Worm (Caenorhabditis elegans) whole organism, young adult: ENCODE measurements around the gene vmo-1.
"Not testable (repeated sequence)": the region's sequence is repeated elsewhere in the genome, so short reads cannot be mapped to it uniquely, and the experiment has no call there.

Source experiments
- D2030.7 ChIP-seq: fragments of 200-800 bp; sonication (Bioruptor generic); IDR thresholded peaks from 2 replicates; pipeline ENCODE4 v1.3.6; 2022; ENCODE audit warnings: missing genetic modification reagents, missing genetic modification characterization, missing compliant biosample characterization
- F52B5.7 ChIP-seq: sonication (generic microtip); optimal IDR thresholded peaks from 2 replicates; lab custom pipeline; 2016; ENCODE audit warnings: mild to moderate bottlenecking, missing genetic modification characterization, missing compliant biosample characterization
- F55B11.4 ChIP-seq: sonication (generic microtip); optimal IDR thresholded peaks from 2 replicates; lab custom pipeline; 2016; ENCODE audit warnings: missing compliant biosample characterization, missing genetic modification characterization, borderline replicate concordance; ENCODE audit not compliant: insufficient read depth
- F57A8.1 ChIP-seq: fragments of 200-800 bp; sonication (Bioruptor generic); optimal IDR thresholded peaks from 2 replicates; lab custom pipeline; 2018; ENCODE audit warnings: mild to moderate bottlenecking, missing genetic modification characterization, moderate library complexity, missing compliant biosample characterization
- T07F8.4 ChIP-seq: sonication (generic microtip); optimal IDR thresholded peaks from 2 replicates; lab custom pipeline; 2016; ENCODE audit warnings: mild to moderate bottlenecking, missing genetic modification characterization, moderate library complexity, missing compliant biosample characterization
- bed-1 ChIP-seq: fragments of 200-800 bp; sonication (Bioruptor generic); IDR thresholded peaks from 2 replicates; pipeline ENCODE4 v1.3.6; 2022; ENCODE audit warnings: missing genetic modification reagents, missing genetic modification characterization, missing compliant biosample characterization
- ccch-3 ChIP-seq: fragments of 200-800 bp; sonication (Bioruptor generic); optimal IDR thresholded peaks from 2 replicates; lab custom pipeline; 2018; ENCODE audit warnings: mild to moderate bottlenecking, missing genetic modification characterization, missing compliant biosample characterization
- ceh-100 ChIP-seq: fragments of 200-800 bp; sonication (Bioruptor generic); IDR thresholded peaks from 2 replicates; pipeline ENCODE4 v1.3.6; 2022; ENCODE audit warnings: missing genetic modification reagents, missing genetic modification characterization, missing compliant biosample characterization
- ceh-40 ChIP-seq: fragments of 200-800 bp; sonication (Bioruptor generic); IDR thresholded peaks from 2 replicates; pipeline ENCODE4 v1.3.6; 2022; ENCODE audit warnings: missing genetic modification characterization, missing compliant biosample characterization
- chd-7 ChIP-seq: sonication (generic microtip); optimal IDR thresholded peaks from 2 replicates; lab custom pipeline; 2016; ENCODE audit warnings: mild to moderate bottlenecking, missing genetic modification characterization, moderate library complexity, missing compliant biosample characterization
- dpl-1 ChIP-seq: fragments of 150-350 bp; optimal IDR thresholded peaks from 2 replicates; lab custom pipeline; 2014; ENCODE audit warnings: missing biosample characterization, missing genetic modification reagents, missing genetic modification characterization
- egrh-3 ChIP-seq: fragments of 200-800 bp; sonication (Bioruptor generic); IDR thresholded peaks from 2 replicates; pipeline ENCODE4 v1.3.6; 2022; ENCODE audit warnings: missing genetic modification reagents, missing genetic modification characterization, missing compliant biosample characterization
- ets-4 ChIP-seq: fragments of 200-800 bp; sonication (Bioruptor generic); optimal IDR thresholded peaks from 2 replicates; lab custom pipeline; 2018; ENCODE audit warnings: mild to moderate bottlenecking, missing genetic modification characterization, missing compliant biosample characterization
- fkh-3 ChIP-seq: sonication (generic microtip); optimal IDR thresholded peaks from 2 replicates; lab custom pipeline; 2016; ENCODE audit warnings: mild to moderate bottlenecking, missing genetic modification characterization, missing compliant biosample characterization
- him-1 ChIP-seq: sonication (generic microtip); optimal IDR thresholded peaks from 2 replicates; lab custom pipeline; 2016; ENCODE audit warnings: missing genotype, missing genetic modification reagents, missing genetic modification characterization, missing compliant biosample characterization
- hlh-12 ChIP-seq: sonication (generic microtip); optimal IDR thresholded peaks from 2 replicates; lab custom pipeline; 2016; ENCODE audit warnings: missing genetic modification characterization, missing compliant biosample characterization
- let-526 ChIP-seq: fragments of 200-800 bp; sonication (Bioruptor generic); IDR thresholded peaks from 2 replicates; pipeline ENCODE4 v1.3.6; 2022; ENCODE audit warnings: missing genetic modification reagents, missing genetic modification characterization, missing compliant biosample characterization
- lir-1 ChIP-seq: fragments of 200-800 bp; sonication (Bioruptor generic); conservative IDR thresholded peaks from 2 replicates; pipeline ENCODE4 v1.3.6; 2022; ENCODE audit warnings: missing genetic modification reagents, missing genetic modification characterization, missing compliant biosample characterization
- madf-6 ChIP-seq: fragments of 200-800 bp; sonication (Bioruptor generic); IDR thresholded peaks from 2 replicates; pipeline ENCODE4 v1.3.6; 2022; ENCODE audit warnings: missing genetic modification reagents, missing genetic modification characterization, missing compliant biosample characterization
- mes-4 ChIP-seq: sonication (generic microtip); optimal IDR thresholded peaks from 2 replicates; lab custom pipeline; 2016; ENCODE audit warnings: missing genotype, missing genetic modification characterization, missing compliant biosample characterization
- nhr-120 ChIP-seq: fragments of 200-800 bp; sonication (Bioruptor generic); IDR thresholded peaks from 2 replicates; pipeline ENCODE4 v1.3.6; 2022; ENCODE audit warnings: missing genetic modification characterization, missing compliant biosample characterization
- nhr-179 ChIP-seq: sonication (generic microtip); optimal IDR thresholded peaks from 2 replicates; lab custom pipeline; 2016; ENCODE audit warnings: mild to moderate bottlenecking, missing genetic modification characterization, missing compliant biosample characterization
- pbrm-1 ChIP-seq: fragments of 200-800 bp; sonication (Bioruptor generic); IDR thresholded peaks from 2 replicates; pipeline ENCODE4 v1.3.6; 2022; ENCODE audit warnings: missing genetic modification reagents, missing genetic modification characterization, missing compliant biosample characterization
- rcor-1 ChIP-seq: fragments of 200-800 bp; sonication (Bioruptor generic); IDR thresholded peaks from 2 replicates; pipeline ENCODE4 v1.3.6; 2022; ENCODE audit warnings: missing genetic modification reagents, missing genetic modification characterization, missing compliant biosample characterization
- rpc-1 ChIP-seq, 2 experiments: fragments of 150-350 bp in 1 of 2; sonication (generic microtip) in 1 of 2; optimal IDR thresholded peaks; 2 replicates each; lab custom pipeline; 2014 to 2018; ENCODE audit warnings: missing biosample characterization in 1 of 2, missing genetic modification characterization in 1 of 2, missing genetic modification reagents in 1 of 2, missing genotype in 1 of 2
- snpc-3.4 ChIP-seq: sonication (generic microtip); optimal IDR thresholded peaks from 2 replicates; lab custom pipeline; 2017; ENCODE audit warnings: missing genetic modification characterization, mild to moderate bottlenecking, missing compliant biosample characterization, antibody characterized with exemption, moderate library complexity, missing genotype, missing genetic modification reagents
- sptf-2 ChIP-seq: fragments of 200-800 bp; sonication (Bioruptor generic); optimal IDR thresholded peaks from 2 replicates; lab custom pipeline; 2018; ENCODE audit warnings: mild to moderate bottlenecking, missing genetic modification characterization, missing compliant biosample characterization
- unc-130 ChIP-seq: sonication (generic microtip); optimal IDR thresholded peaks from 2 replicates; lab custom pipeline; 2016; ENCODE audit warnings: missing genetic modification reagents, missing genetic modification characterization, missing compliant biosample characterization
- xnd-1 ChIP-seq: sonication (generic microtip); optimal IDR thresholded peaks from 2 replicates; lab custom pipeline; 2016; ENCODE audit warnings: missing genotype, missing genetic modification reagents, missing genetic modification characterization, missing compliant biosample characterization
- zim-3 ChIP-seq: sonication (generic microtip); optimal IDR thresholded peaks from 2 replicates; lab custom pipeline; 2017; ENCODE audit warnings: mild to moderate bottlenecking, missing genetic modification characterization, moderate library complexity, missing compliant biosample characterization
- ztf-25 ChIP-seq: fragments of 200-800 bp; sonication (Bioruptor generic); IDR thresholded peaks from 2 replicates; pipeline ENCODE4 v1.3.6; 2022; ENCODE audit warnings: missing genetic modification reagents, missing genetic modification characterization, missing compliant biosample characterization

The vmo-1 gene

DNA sequence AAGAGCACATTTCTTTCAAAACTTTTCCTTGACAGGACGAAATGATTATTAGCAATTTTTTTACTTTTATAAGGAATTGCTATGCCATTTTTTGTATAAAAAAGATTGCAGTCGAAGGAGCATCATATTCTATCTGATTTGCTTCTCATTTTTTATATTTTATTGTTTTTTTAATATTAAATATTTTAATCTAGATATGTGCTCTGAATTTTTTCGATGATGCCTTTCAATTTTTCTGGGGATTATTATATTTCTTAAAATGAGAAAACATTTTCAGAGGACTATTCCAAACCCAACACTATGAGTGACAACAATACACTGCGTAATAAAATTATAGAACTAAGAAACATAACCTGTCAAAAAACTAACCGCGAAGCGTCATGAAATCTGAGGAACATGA, 16.1 kb upstream of the vmo-1 start, which contains the start of gene F26F2.4:
Gene F26F2.4, plus strand, starts transcription at position 301 of the 400 bp plus-strand sequence.
- not testable (repeated sequence) for TF ChIP-seq snpc-3.4 (tag; lab: Kevin White, UChicago); D2030.7 (GFP tag; lab: Robert Waterston, UW); madf-6 (GFP tag; lab: Robert Waterston, UW)

DNA sequence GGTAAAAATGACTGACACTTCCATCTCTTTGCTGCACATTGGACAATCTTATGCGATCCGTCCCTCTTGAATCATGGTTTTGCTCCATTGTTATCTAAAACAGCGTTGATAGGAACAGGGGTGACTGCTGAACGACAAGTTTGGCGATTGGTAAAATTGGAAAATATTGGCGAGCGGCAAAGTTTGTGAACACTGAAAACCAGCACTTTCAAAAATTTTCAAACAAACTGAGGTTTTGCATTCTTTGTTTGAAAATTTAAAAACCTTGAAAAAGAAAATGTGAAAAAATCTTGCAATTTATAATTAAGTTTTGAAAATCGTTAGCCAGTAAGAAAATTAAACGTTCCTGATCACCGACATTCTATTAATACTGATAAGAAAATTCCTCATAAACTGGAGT, 13.6 kb upstream of the vmo-1 start, which contains the start of gene F26F2.3:
Gene F26F2.3, minus strand, starts transcription at position 101 of the 400 bp plus-strand sequence.
- TF ChIP-seq mes-4 (tag; lab: Kevin White, UChicago) (no peak), ceh-40 (GFP tag; lab: Robert Waterston, UW) (no peak), xnd-1 (tag; lab: Kevin White, UChicago) (no peak), zim-3 (tag; lab: Kevin White, UChicago) (no peak), madf-6 (GFP tag; lab: Robert Waterston, UW) (no peak), nhr-179 (tag; lab: Kevin White, UChicago) (no peak), ets-4 (no peak), bed-1 (no peak), T07F8.4 (tag; lab: Kevin White, UChicago) (no peak), F52B5.7 (tag; lab: Kevin White, UChicago) (no peak), hlh-12 (tag; lab: Kevin White, UChicago) (no peak), egrh-3 (GFP tag; lab: Robert Waterston, UW) (no peak), rcor-1 (GFP tag; lab: Robert Waterston, UW) (no peak), let-526 (no peak), F57A8.1 (GFP tag; lab: Kevin White, UChicago) (no peak), unc-130 (GFP tag; lab: Kevin White, UChicago) (no peak)
- TF ChIP-seq, all 124 proteins: peak for 0

DNA sequence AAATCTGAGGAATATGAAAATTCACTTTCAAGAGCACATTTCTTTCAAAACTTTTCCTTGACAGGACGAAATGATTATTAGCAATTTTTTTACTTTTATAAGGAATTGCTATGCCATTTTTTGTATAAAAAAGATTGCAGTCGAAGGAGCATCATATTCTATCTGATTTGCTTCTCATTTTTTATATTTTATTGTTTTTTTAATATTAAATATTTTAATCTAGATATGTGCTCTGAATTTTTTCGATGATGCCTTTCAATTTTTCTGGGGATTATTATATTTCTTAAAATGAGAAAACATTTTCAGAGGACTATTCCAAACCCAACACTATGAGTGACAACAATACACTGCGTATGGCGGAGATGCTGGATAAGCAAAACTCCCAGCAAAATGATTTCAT, 11.2 kb upstream of the vmo-1 start, which contains the start of gene F26F2.13:
Gene F26F2.13, plus strand, starts transcription at position 301 of the 400 bp plus-strand sequence.
- TF ChIP-seq lir-1 (GFP tag; lab: Robert Waterston, UW); F55B11.4 (tag; lab: Kevin White, UChicago); ccch-3 (GFP tag; lab: Kevin White, UChicago): not testable (repeated sequence)

DNA sequence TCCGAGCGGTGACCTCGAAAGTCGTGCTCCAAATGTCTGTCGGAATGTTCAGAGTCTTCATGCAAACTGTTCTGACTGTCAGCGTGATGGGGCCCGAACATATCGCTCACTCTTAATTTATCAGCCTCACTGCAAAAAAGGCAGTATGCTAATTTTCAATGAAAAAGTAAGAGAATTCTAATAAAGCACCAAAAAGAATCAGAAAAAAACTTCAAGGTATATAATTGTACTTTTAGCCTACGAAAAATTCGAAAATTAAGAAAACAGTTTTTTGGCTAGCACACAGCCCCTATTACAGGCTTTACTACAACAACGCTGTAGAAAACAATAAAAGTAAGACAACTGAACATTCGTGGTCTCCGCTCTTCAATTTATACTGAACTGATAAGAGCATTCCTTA, 8.9 kb upstream of the vmo-1 start, which contains the start of gene F26F2.1:
Gene F26F2.1, minus strand, starts transcription at position 101 of the 400 bp plus-strand sequence.
- TF ChIP-seq fkh-3 (tag; lab: Kevin White, UChicago), result no peak
- no peak for TF ChIP-seq ceh-100 (GFP tag; lab: Robert Waterston, UW)
- no peak for TF ChIP-seq ztf-25 (GFP tag; lab: Robert Waterston, UW)
- TF ChIP-seq pbrm-1 (GFP tag; lab: Robert Waterston, UW), result no peak
- TF ChIP-seq rpc-1 (optimal IDR thresholded peaks at IDR 0.05; lab: Kevin White, UChicago), result no peak
- no peak for TF ChIP-seq rpc-1 (tag; optimal IDR thresholded peaks at IDR 0.05; lab: Kevin White, UChicago)
- TF ChIP-seq nhr-120 (GFP tag; lab: Robert Waterston, UW), result no peak
- TF ChIP-seq ceh-40 (GFP tag; lab: Robert Waterston, UW), result no peak

DNA sequence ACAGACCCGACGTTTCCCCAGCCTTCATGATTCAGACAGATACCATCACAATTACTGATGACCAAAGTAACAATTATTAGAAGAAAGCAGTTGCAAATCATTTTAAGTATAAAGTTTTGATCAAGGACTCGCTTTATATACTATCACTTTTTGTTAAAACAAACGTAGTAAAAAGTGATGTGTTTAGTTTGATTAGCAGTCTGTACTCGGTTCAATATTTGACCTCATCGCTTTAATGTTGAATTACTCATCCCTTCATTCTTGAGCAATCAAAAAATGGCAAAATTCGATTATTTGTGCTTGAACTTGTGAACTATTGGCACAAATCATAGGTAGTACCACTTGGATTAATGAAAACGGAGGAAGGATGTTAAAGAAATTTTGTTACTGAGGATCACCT, 5.4 kb upstream of the vmo-1 start, which contains the start of gene abf-4:
Gene abf-4, minus strand, starts transcription at position 101 of the 400 bp plus-strand sequence.
- TF ChIP-seq dpl-1 (GFP tag; lab: Kevin White, UChicago) (no peak), sptf-2 (GFP tag; lab: Kevin White, UChicago) (no peak), him-1 (tag; lab: Kevin White, UChicago) (no peak), chd-7 (no peak)
